Worm (Caenorhabditis elegans): ENCODE results near the gene fbxb-39.

fbxb-39 gene

ce11 chrII:1075424-1075823, 35.1 kb upstream of the fbxb-39 start, which contains the start of gene K02E7.11:
Gene K02E7.11, minus strand, starts transcription at chrII:1075524.
- TF ChIP-seq pros-1 (tag; optimal IDR thresholded peaks at IDR 0.05) (no peak), ceh-2 (tag; optimal IDR thresholded peaks at IDR 0.05) (no peak), F13H6.1 (tag; optimal IDR thresholded peaks at IDR 0.05) (no peak), fkh-6 (tag; optimal IDR thresholded peaks at IDR 0.05) (no peak), ceh-19 (GFP tag; optimal IDR thresholded peaks at IDR 0.05) (no peak), ceh-9 (tag; optimal IDR thresholded peaks at IDR 0.05) (no peak), pha-2 (tag; optimal IDR thresholded peaks at IDR 0.05) (no peak), gmeb-2 (tag; optimal IDR thresholded peaks at IDR 0.05) (no peak), ceh-6 (GFP tag; optimal IDR thresholded peaks at IDR 0.05) (no peak), tbx-7 (tag; optimal IDR thresholded peaks at IDR 0.05) (no peak)

ce11 chrII:1072106-1072505, 31.7 kb upstream of the fbxb-39 start, which contains the start of gene K02E7.4:
Gene K02E7.4, plus strand, starts transcription at chrII:1072406.
- no peak for TF ChIP-seq pha-4 (tag; optimal IDR thresholded peaks at IDR 0.05)
- TF ChIP-seq ceh-45 (GFP tag; IDR thresholded peaks at IDR 0.05) = no peak
- TF ChIP-seq ttx-3 (tag; optimal IDR thresholded peaks at IDR 0.05) = no peak
- no peak for TF ChIP-seq syd-9 (tag; optimal IDR thresholded peaks at IDR 0.05)
- no peak for TF ChIP-seq dve-1 (tag; optimal IDR thresholded peaks at IDR 0.05)

ce11 chrII:1071432-1071831, 31.1 kb upstream of the fbxb-39 start:
- TF ChIP-seq dve-1 (tag; optimal IDR thresholded peaks at IDR 0.05) (no peak), hlh-8 (tag; optimal IDR thresholded peaks at IDR 0.05) (no peak), ceh-24 (tag; optimal IDR thresholded peaks at IDR 0.05) (no peak), Y22D7AL.16 (tag; optimal IDR thresholded peaks at IDR 0.05) (no peak), ref-2 (tag; optimal IDR thresholded peaks at IDR 0.05) (no peak), C08G9.2 (tag; optimal IDR thresholded peaks at IDR 0.05) (no peak), tbx-2 (tag; optimal IDR thresholded peaks at IDR 0.05) (no peak), eyg-1 (tag; optimal IDR thresholded peaks at IDR 0.05) (no peak), hlh-30 (tag; optimal IDR thresholded peaks at IDR 0.05; ENCODE audit: insufficient read depth) (no peak), dmd-4 (tag; optimal IDR thresholded peaks at IDR 0.05; ENCODE audit: borderline replicate concordance) (no peak), ceh-48 (tag; optimal IDR thresholded peaks at IDR 0.05) (no peak), zip-5 (tag; optimal IDR thresholded peaks at IDR 0.05) (no peak), pat-9 (tag; optimal IDR thresholded peaks at IDR 0.05) (no peak), ceh-31 (tag; optimal IDR thresholded peaks at IDR 0.05) (no peak), pax-1 (tag; optimal IDR thresholded peaks at IDR 0.05) (no peak), hlh-6 (tag; optimal IDR thresholded peaks at IDR 0.05) (no peak), ceh-18 (tag; optimal IDR thresholded peaks at IDR 0.05) (no peak), madf-2 (tag; optimal IDR thresholded peaks at IDR 0.05) (no peak), unc-3 (GFP tag; conservative IDR thresholded peaks at IDR 0.05) (no peak), unc-3 (tag; optimal IDR thresholded peaks at IDR 0.05) (no peak)

ce11 chrII:1070875-1071274, 30.5 kb upstream of the fbxb-39 start, which contains the start of gene K02E7.12:
Gene K02E7.12, plus strand, starts transcription at chrII:1071175.
- no peak for TF ChIP-seq nhr-232 (tag; optimal IDR thresholded peaks at IDR 0.05)
- no peak for TF ChIP-seq ceh-9 (tag; optimal IDR thresholded peaks at IDR 0.05)
- no peak for TF ChIP-seq C38D4.7 (GFP tag; optimal IDR thresholded peaks at IDR 0.05)
- no peak for TF ChIP-seq K09A11.1 (tag; optimal IDR thresholded peaks at IDR 0.05; ENCODE audit: insufficient read depth)
- TF ChIP-seq elt-2 (tag; optimal IDR thresholded peaks at IDR 0.05) = no peak
- TF ChIP-seq odd-2 (tag; optimal IDR thresholded peaks at IDR 0.05) = no peak
- TF ChIP-seq dmd-4 (tag; optimal IDR thresholded peaks at IDR 0.05; ENCODE audit: borderline replicate concordance) = no peak
- TF ChIP-seq tbx-7 (tag; optimal IDR thresholded peaks at IDR 0.05) = no peak

Measured in whole organism, late embryonic.